Fruit fly (Drosophila melanogaster) whole organism, pupa: ENCODE measurements around the gene pyd.
A peak's percentile ranks its signal among the peaks of the same experiment; 100 is the strongest.

Experiments used
- CG10348 ChIP-seq: fragments of 200-800 bp; sonication (Bioruptor generic); IDR thresholded peaks from 2 replicates; pipeline ENCODE4 v1.3.6; 2022; ENCODE audit warnings: missing biosample characterization, missing genetic modification characterization
- CG12605 ChIP-seq: fragments of 200-800 bp; sonication (Bioruptor generic); IDR thresholded peaks from 2 replicates; pipeline ENCODE4 v1.3.6; 2022; ENCODE audit warnings: missing biosample characterization, missing genetic modification characterization
- CG13204 ChIP-seq: fragments of 200-800 bp; sonication (Bioruptor generic); optimal IDR thresholded peaks from 2 replicates; lab custom pipeline; 2018; ENCODE audit warnings: missing biosample characterization, mild to moderate bottlenecking, missing genetic modification characterization, moderate library complexity
- CG14655 ChIP-seq: fragments of 200-800 bp; sonication (Bioruptor generic); optimal IDR thresholded peaks from 3 replicates; lab custom pipeline; 2017; ENCODE audit warnings: mild to moderate bottlenecking, missing biosample characterization, missing genetic modification reagents, missing genetic modification characterization
- CG15710 ChIP-seq: fragments of 200-800 bp; sonication (Bioruptor generic); optimal IDR thresholded peaks from 2 replicates; lab custom pipeline; 2018; ENCODE audit warnings: missing biosample characterization, mild to moderate bottlenecking, missing genetic modification characterization, moderate library complexity
- CG17806 ChIP-seq: fragments of 200-800 bp; sonication (Bioruptor generic); optimal IDR thresholded peaks from 2 replicates; lab custom pipeline; 2018; ENCODE audit warnings: missing biosample characterization, mild to moderate bottlenecking, missing genetic modification characterization, moderate library complexity
- CG32121 ChIP-seq: fragments of 200-800 bp; sonication (Bioruptor generic); IDR thresholded peaks from 2 replicates; pipeline ENCODE4 v1.3.6; 2022; ENCODE audit warnings: missing biosample characterization, missing genetic modification characterization
- CG34367 ChIP-seq: fragments of 200-800 bp; sonication (Bioruptor generic); optimal IDR thresholded peaks from 2 replicates; lab custom pipeline; 2018; ENCODE audit warnings: missing biosample characterization, mild to moderate bottlenecking, missing genetic modification characterization
- CG4496 ChIP-seq: fragments of 200-800 bp; sonication (Bioruptor generic); IDR thresholded peaks from 3 replicates; pipeline ENCODE4 v1.3.6; 2022; ENCODE audit warnings: missing biosample characterization, missing genetic modification characterization
- CG8159 ChIP-seq: fragments of 200-800 bp; sonication (Bioruptor generic); optimal IDR thresholded peaks from 3 replicates; lab custom pipeline; 2018; ENCODE audit warnings: missing biosample characterization, mild to moderate bottlenecking, missing genetic modification characterization, moderate library complexity
- CG8301 ChIP-seq: fragments of 200-800 bp; sonication (Bioruptor generic); optimal IDR thresholded peaks from 2 replicates; lab custom pipeline; 2018; ENCODE audit warnings: missing biosample characterization, mild to moderate bottlenecking, missing genetic modification characterization
- CG9948 ChIP-seq: fragments of 200-800 bp; sonication (Bioruptor generic); optimal IDR thresholded peaks from 2 replicates; lab custom pipeline; 2018; ENCODE audit warnings: missing biosample characterization, mild to moderate bottlenecking, missing genetic modification characterization, moderate library complexity
- D1 ChIP-seq: fragments of 200-800 bp; sonication (Bioruptor generic); optimal IDR thresholded peaks from 2 replicates; lab custom pipeline; 2018; ENCODE audit warnings: missing biosample characterization, mild to moderate bottlenecking, missing genetic modification characterization, moderate library complexity
- EcR ChIP-seq: fragments of 200-800 bp; sonication (Bioruptor generic); optimal IDR thresholded peaks from 3 replicates; lab custom pipeline; 2019; ENCODE audit warnings: missing biosample characterization, missing genetic modification characterization, mild to moderate bottlenecking, moderate library complexity, missing genetic modification reagents
- Ets98B ChIP-seq: fragments of 200-800 bp; sonication (Bioruptor generic); IDR thresholded peaks from 2 replicates; pipeline ENCODE4 v1.3.6; 2022; ENCODE audit warnings: missing biosample characterization, missing genetic modification characterization
- Pif1A ChIP-seq: fragments of 200-800 bp; sonication (Bioruptor generic); optimal IDR thresholded peaks from 3 replicates; lab custom pipeline; 2016; ENCODE audit warnings: missing biosample characterization, missing genetic modification characterization
- Pif1B ChIP-seq: fragments of 200-800 bp; sonication (Bioruptor generic); optimal IDR thresholded peaks from 3 replicates; lab custom pipeline; 2016; ENCODE audit warnings: missing biosample characterization, missing genetic modification characterization
- Snoo ChIP-seq: fragments of 200-800 bp; sonication (Bioruptor generic); optimal IDR thresholded peaks from 3 replicates; lab custom pipeline; 2017; ENCODE audit warnings: missing biosample characterization, mild to moderate bottlenecking, missing genetic modification characterization, inconsistent platforms
- fd96Ca ChIP-seq: fragments of 200-800 bp; sonication (Bioruptor generic); IDR thresholded peaks from 3 replicates; pipeline ENCODE4 v1.3.6; 2022; ENCODE audit warnings: missing biosample characterization, missing genetic modification characterization
- gl ChIP-seq: fragments of 200-800 bp; sonication (Bioruptor generic); optimal IDR thresholded peaks from 2 replicates; lab custom pipeline; 2018; ENCODE audit warnings: missing biosample characterization, mild to moderate bottlenecking, missing genetic modification characterization
- rn ChIP-seq: fragments of 200-800 bp; sonication (Bioruptor generic); IDR thresholded peaks from 2 replicates; pipeline ENCODE4 v1.3.6; 2022; ENCODE audit warnings: missing biosample characterization, missing genetic modification characterization

pyd gene

DNA sequence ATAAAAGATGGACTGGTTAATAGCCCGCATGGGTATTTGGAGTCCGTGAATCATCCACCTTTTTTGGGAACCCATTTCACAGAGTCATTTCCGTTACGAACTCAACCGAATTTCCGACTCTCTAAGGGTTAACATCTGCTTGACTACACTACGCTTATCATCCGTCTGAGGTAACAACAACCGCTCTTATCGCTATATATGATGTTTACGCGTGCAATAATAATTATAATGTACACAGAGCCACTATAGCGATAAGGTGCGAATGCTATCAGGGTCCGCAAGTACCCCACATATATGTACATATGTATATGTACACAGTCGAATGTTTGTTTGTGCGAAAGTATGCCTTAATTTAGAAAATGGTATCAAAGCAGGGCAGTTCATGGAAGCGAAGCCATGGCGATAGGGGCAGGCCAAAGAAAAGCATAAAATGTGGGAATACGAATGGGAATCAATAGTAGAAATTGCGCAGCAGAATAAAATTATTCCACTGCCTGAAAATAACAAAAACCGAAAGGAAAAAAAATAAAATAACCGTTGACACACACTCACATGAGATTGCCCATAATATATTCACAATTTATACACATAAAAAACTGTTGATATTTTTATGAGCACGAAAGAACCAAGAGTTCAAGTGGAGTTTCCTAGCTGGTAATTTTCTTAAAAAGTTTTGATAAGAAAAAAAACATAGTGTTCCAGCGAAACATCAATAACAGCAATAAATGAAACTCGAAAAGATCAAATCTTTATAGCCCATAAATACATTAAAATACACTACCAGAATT lies 121.1 kb downstream of the pyd start:
- no peak for TF ChIP-seq CG8301
- TF ChIP-seq CG4496 (GFP tag; lab: Robert Waterston, UW), result peak; percentile 20
- peak; percentile 54 for TF ChIP-seq Ets98B
- TF ChIP-seq D1 (tag; lab: Kevin White, UChicago), result peak; percentile 85
- peak; percentile 72 for TF ChIP-seq Pif1A (GFP tag; lab: Kevin White, UChicago)
- peak; percentile 36; the same call in 1 of the 2 replicates for TF ChIP-seq CG12605
- peak; percentile 41 for TF ChIP-seq CG15710 (tag; lab: Kevin White, UChicago)
- peak; percentile 87 for TF ChIP-seq CG9948 (tag; lab: Kevin White, UChicago)
- TF ChIP-seq CG13204 (GFP tag; lab: Kevin White, UChicago), result peak; percentile 28
- no peak for TF ChIP-seq Snoo (tag; lab: Kevin White, UChicago)
- TF ChIP-seq CG14655 (GFP tag; lab: Kevin White, UChicago), result peak; percentile 85
- TF ChIP-seq gl (tag; lab: Kevin White, UChicago), result peak; percentile 23
- TF ChIP-seq CG34367 (tag; lab: Kevin White, UChicago), result peak; percentile 7
- TF ChIP-seq CG17806, result peak; percentile 85
- peak; percentile 32 for TF ChIP-seq CG8159 (tag; lab: Kevin White, UChicago)
- peak; percentile 39; the same call in 1 of the 2 replicates for TF ChIP-seq rn (GFP tag; lab: Robert Waterston, UW)
- TF ChIP-seq fd96Ca, result 0 out of 3 replicates have a peak, but pooled peaks have one; percentile 26
- peak; percentile 46 for TF ChIP-seq CG32121
- TF ChIP-seq CG10348 (GFP tag; lab: Robert Waterston, UW), result no peak
- peak; percentile 15 for TF ChIP-seq Pif1B (GFP tag; lab: Kevin White, UChicago)
- TF ChIP-seq EcR (GFP tag; lab: Kevin White, UChicago), result peak; percentile 15

dm6 chr3R:8809712-8810111 lies 122.0 kb downstream of the pyd start:
- peak; percentile 79 for TF ChIP-seq EcR (GFP tag; lab: Kevin White, UChicago)
- no peak for TF ChIP-seq CG32121
- TF ChIP-seq, all 21 proteins: peak for 1

- TF ChIP-seq gl (tag; lab: Kevin White, UChicago) (peak; percentile 27), CG8159 (tag; lab: Kevin White, UChicago) (peak; percentile 82), CG10348 (GFP tag; lab: Robert Waterston, UW) (no peak), CG12605 (no peak), Pif1A (GFP tag; lab: Kevin White, UChicago) (no peak), Pif1B (GFP tag; lab: Kevin White, UChicago) (no peak), rn (GFP tag; lab: Robert Waterston, UW) (no peak), CG34367 (tag; lab: Kevin White, UChicago) (peak; percentile 62), CG8301 (peak; percentile 36), CG4496 (GFP tag; lab: Robert Waterston, UW) (peak; percentile 19; the same call in 1 of the 3 replicates), D1 (tag; lab: Kevin White, UChicago) (peak; percentile 40), CG14655 (GFP tag; lab: Kevin White, UChicago) (no peak), CG17806 (peak; percentile 78), EcR (GFP tag; lab: Kevin White, UChicago) (no peak), CG13204 (GFP tag; lab: Kevin White, UChicago) (no peak), CG32121 (no peak), CG9948 (tag; lab: Kevin White, UChicago) (peak; percentile 68), Ets98B (no peak), fd96Ca (no peak), Snoo (tag; lab: Kevin White, UChicago) (peak; percentile 45), CG15710 (tag; lab: Kevin White, UChicago) (peak; percentile 70)
Measured at dm6 chr3R:8808518-8808921, 123.2 kb downstream of the pyd start.

DNA sequence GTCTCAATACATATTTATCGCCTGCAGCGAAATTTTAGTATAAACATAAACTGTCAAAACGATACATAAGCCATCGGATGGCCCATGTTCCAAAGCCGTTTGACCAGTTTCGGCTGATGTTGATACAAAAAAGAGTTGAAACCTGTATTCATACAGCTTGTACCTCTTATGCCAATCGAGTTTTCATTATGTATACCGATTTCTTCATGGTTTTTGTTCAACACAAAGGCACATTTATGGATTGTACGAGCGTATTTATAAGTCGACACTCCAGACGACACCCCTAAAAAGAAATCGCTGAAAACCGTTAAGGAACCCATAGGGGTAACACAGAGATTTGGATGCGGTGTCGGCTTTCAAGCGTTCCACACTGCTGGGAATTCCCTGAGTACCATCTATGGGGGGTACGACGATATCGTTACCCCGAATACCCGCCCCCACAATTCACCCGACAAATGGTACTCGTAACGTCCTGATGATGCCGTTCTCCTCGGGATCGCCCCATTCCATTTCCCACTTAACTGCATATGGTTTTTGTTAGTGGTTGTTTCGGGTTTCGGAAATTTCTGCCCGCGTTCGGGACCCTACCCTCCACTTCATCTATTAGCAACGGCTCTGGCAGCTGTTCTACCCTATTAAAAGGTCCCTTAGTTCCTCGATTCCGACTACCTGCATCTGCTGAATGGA lies 123.7 kb downstream of the pyd start:
- TF ChIP-seq CG9948 (tag; lab: Kevin White, UChicago), result no peak
- no peak for TF ChIP-seq Pif1A (GFP tag; lab: Kevin White, UChicago)
- no peak for TF ChIP-seq CG14655 (GFP tag; lab: Kevin White, UChicago)
- TF ChIP-seq CG12605, result no peak
- TF ChIP-seq D1 (tag; lab: Kevin White, UChicago), result no peak
- no peak for TF ChIP-seq CG4496 (GFP tag; lab: Robert Waterston, UW)
- TF ChIP-seq Snoo (tag; lab: Kevin White, UChicago), result no peak
- peak; percentile 48 for TF ChIP-seq EcR (GFP tag; lab: Kevin White, UChicago)
- no peak for TF ChIP-seq CG10348 (GFP tag; lab: Robert Waterston, UW)

dm6 chr3R:8807048-8807447 lies 124.6 kb downstream of the pyd start:
- no peak for TF ChIP-seq CG12605
- TF ChIP-seq CG10348 (GFP tag; lab: Robert Waterston, UW), result no peak
- no peak for TF ChIP-seq CG15710 (tag; lab: Kevin White, UChicago)
- no peak for TF ChIP-seq CG4496 (GFP tag; lab: Robert Waterston, UW)
- no peak for TF ChIP-seq rn (GFP tag; lab: Robert Waterston, UW)
- no peak for TF ChIP-seq D1 (tag; lab: Kevin White, UChicago)
- no peak for TF ChIP-seq EcR (GFP tag; lab: Kevin White, UChicago)
- no peak for TF ChIP-seq Snoo (tag; lab: Kevin White, UChicago)
- TF ChIP-seq CG8159 (tag; lab: Kevin White, UChicago), result no peak
- no peak for TF ChIP-seq CG32121
